Worm (Caenorhabditis elegans): ENCODE results near the gene Y38H8A.12.

- TF ChIP-seq pqm-1 (tag; optimal IDR thresholded peaks at IDR 0.05) (no peak), zag-1 (tag; optimal IDR thresholded peaks at IDR 0.05) (no peak), nhr-11 (tag; optimal IDR thresholded peaks at IDR 0.05) (no peak), unc-39 (tag; optimal IDR thresholded peaks at IDR 0.05) (no peak)
Observed at ce11 chrIV:13412845-13413383, 47.9 kb downstream of the Y38H8A.12 start, which contains the start of gene gcl-1.
